Worm (Caenorhabditis elegans) whole organism, L3 larva: Measurements from ENCODE around the gene F44D12.6.

Source experiments
- ZK546.5 ChIP-seq: sonication (generic microtip); optimal IDR thresholded peaks from 2 replicates; lab custom pipeline; 2017; ENCODE audit warnings: missing biosample characterization, missing genetic modification characterization
- aly-2 ChIP-seq: fragments of 150-350 bp; optimal IDR thresholded peaks from 2 replicates; lab custom pipeline; 2014; ENCODE audit warnings: missing biosample characterization, missing genetic modification characterization
- elt-3 ChIP-seq, 3 experiments: fragments of 150-350 bp in 1 of 3; sonication (generic microtip) in 2 of 3; optimal IDR thresholded peaks; 2 replicates in 2 of 3; 4 replicates in 1 of 3; lab custom pipeline; 2014 to 2017; ENCODE audit warnings: missing biosample characterization in 3 of 3, missing genetic modification characterization in 3 of 3
- fkh-10 ChIP-seq: sonication (generic microtip); optimal IDR thresholded peaks from 2 replicates; lab custom pipeline; 2017; ENCODE audit warnings: missing biosample characterization, missing genetic modification reagents, missing genetic modification characterization
- jun-1 ChIP-seq: fragments of 150-350 bp; optimal IDR thresholded peaks from 2 replicates; lab custom pipeline; 2014; ENCODE audit warnings: missing biosample characterization, missing genetic modification reagents, missing genetic modification characterization
- nhr-11 ChIP-seq: fragments of 150-350 bp; optimal IDR thresholded peaks from 2 replicates; lab custom pipeline; 2014; ENCODE audit warnings: missing biosample characterization, missing genetic modification characterization
- nhr-237 ChIP-seq: fragments of 150-350 bp; optimal IDR thresholded peaks from 2 replicates; lab custom pipeline; 2014; ENCODE audit warnings: missing biosample characterization, missing genetic modification characterization
- nhr-28 ChIP-seq: fragments of 150-350 bp; optimal IDR thresholded peaks from 2 replicates; lab custom pipeline; 2014; ENCODE audit warnings: missing biosample characterization, missing genetic modification characterization
- nhr-76 ChIP-seq: fragments of 150-350 bp; sonication (generic microtip); optimal IDR thresholded peaks from 5 replicates; lab custom pipeline; 2014; ENCODE audit warnings: missing biosample characterization, missing genetic modification characterization
- pha-4 ChIP-seq: fragments of 150-350 bp; optimal IDR thresholded peaks from 2 replicates; lab custom pipeline; 2014; ENCODE audit warnings: missing biosample characterization, missing genetic modification reagents, missing genetic modification characterization
- pqm-1 ChIP-seq: fragments of 150-350 bp; optimal IDR thresholded peaks from 2 replicates; lab custom pipeline; 2017; ENCODE audit warnings: missing biosample characterization, missing genetic modification characterization, inconsistent platforms
- skn-1 ChIP-seq: fragments of 150-350 bp; optimal IDR thresholded peaks from 2 replicates; lab custom pipeline; 2014; ENCODE audit warnings: missing biosample characterization, missing genetic modification characterization
- unc-62 ChIP-seq: fragments of 150-350 bp; sonication (generic microtip); optimal IDR thresholded peaks from 4 replicates; lab custom pipeline; 2014; ENCODE audit warnings: missing biosample characterization, missing genetic modification reagents, missing genetic modification characterization

DNA sequence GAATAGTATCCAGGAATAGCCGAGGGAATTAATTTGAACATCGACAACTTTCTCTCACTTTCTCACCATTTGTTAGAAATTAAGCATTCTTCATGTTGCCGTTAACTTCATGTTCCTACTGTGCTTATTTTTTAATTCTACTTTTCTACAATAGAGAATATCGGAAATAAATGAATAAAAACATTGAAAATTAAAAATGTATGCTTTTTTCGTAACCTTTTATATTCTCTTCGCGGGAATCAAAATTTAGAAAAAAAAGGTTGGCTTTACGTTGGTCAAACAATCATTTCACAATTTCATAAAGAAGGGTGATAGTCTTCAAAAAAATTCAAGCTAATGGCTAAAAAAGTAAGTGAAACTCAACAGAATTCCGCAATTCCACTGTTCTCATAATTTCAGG lies 42.7 kb downstream of the F44D12.6 start, which contains the start of gene W01B6.5:
- TF ChIP-seq pqm-1 (tag; lab: Kevin White, UChicago) (no peak), fkh-10 (no peak), ZK546.5 (no peak), nhr-237 (tag; lab: Kevin White, UChicago) (no peak), nhr-28 (tag; lab: Kevin White, UChicago) (no peak), unc-62 (GFP tag; lab: Kevin White, UChicago) (no peak), jun-1 (tag; lab: Kevin White, UChicago) (no peak), skn-1 (tag; lab: Kevin White, UChicago) (no peak), nhr-76 (tag; lab: Kevin White, UChicago) (no peak), pha-4 (tag; lab: Kevin White, UChicago) (no peak), nhr-11 (no peak), elt-3 (tag; optimal IDR thresholded peaks at IDR 0.05; lab: Kevin White, UChicago) (no peak), aly-2 (tag; lab: Kevin White, UChicago) (no peak)
